Fruit fly (Drosophila melanogaster) whole organism, embryonic: ENCODE results near the gene lin-52.

Experiments used
- Aef1 ChIP-seq: fragments of 200-800 bp; sonication (Bioruptor generic); IDR thresholded peaks from 3 replicates; pipeline ENCODE4 v1.3.6; 2022; ENCODE audit warnings: missing biosample characterization, missing genetic modification characterization
- Blimp-1 ChIP-seq: fragments of 200-800 bp; sonication (Bioruptor generic); optimal IDR thresholded peaks from 3 replicates; lab custom pipeline; 2018; ENCODE audit warnings: missing biosample characterization, missing genetic modification characterization, mild to moderate bottlenecking, moderate library complexity, missing genetic modification reagents
- BtbVII ChIP-seq: fragments of 200-800 bp; sonication (Bioruptor generic); optimal IDR thresholded peaks from 3 replicates; lab custom pipeline; 2017; ENCODE audit warnings: missing biosample characterization, mild to moderate bottlenecking, missing genetic modification characterization
- CG10267 ChIP-seq: fragments of 200-800 bp; sonication (Bioruptor generic); optimal IDR thresholded peaks from 2 replicates; lab custom pipeline; 2018; ENCODE audit warnings: missing biosample characterization, mild to moderate bottlenecking, missing genetic modification characterization, moderate library complexity
- CG11560 ChIP-seq: fragments of 200-800 bp; sonication (Bioruptor generic); IDR thresholded peaks from 3 replicates; pipeline ENCODE4 v1.3.6; 2022; ENCODE audit warnings: missing biosample characterization, missing genetic modification characterization
- CG15601 ChIP-seq: fragments of 200-800 bp; sonication (Bioruptor generic); optimal IDR thresholded peaks from 3 replicates; lab custom pipeline; 2019; ENCODE audit warnings: missing biosample characterization, mild to moderate bottlenecking, missing genetic modification characterization, moderate library complexity
- CG1832 ChIP-seq: fragments of 200-800 bp; sonication (Bioruptor generic); optimal IDR thresholded peaks from 2 replicates; lab custom pipeline; 2017; ENCODE audit warnings: missing biosample characterization, mild to moderate bottlenecking, missing genetic modification characterization, inconsistent platforms
- CG2129 ChIP-seq: fragments of 200-800 bp; sonication (Bioruptor generic); IDR thresholded peaks from 2 replicates; pipeline ENCODE4 v1.3.6; 2022; ENCODE audit warnings: missing biosample characterization, missing genetic modification characterization; ENCODE audit not compliant: partially characterized antibody
- CG2199 ChIP-seq: fragments of 200-800 bp; sonication (Bioruptor generic); IDR thresholded peaks from 3 replicates; pipeline ENCODE4 v1.3.6; 2022; ENCODE audit warnings: missing biosample characterization, missing genetic modification characterization
- CG3065 ChIP-seq: fragments of 200-800 bp; sonication (Bioruptor generic); optimal IDR thresholded peaks from 2 replicates; lab custom pipeline; 2016; ENCODE audit warnings: missing biosample characterization, missing genetic modification characterization
- CG32532 ChIP-seq: fragments of 200-800 bp; sonication (Bioruptor generic); IDR thresholded peaks from 2 replicates; pipeline ENCODE4 v1.3.6; 2022; ENCODE audit warnings: missing biosample characterization, missing genetic modification characterization
- CG3995 ChIP-seq: fragments of 200-800 bp; sonication (Bioruptor generic); optimal IDR thresholded peaks from 3 replicates; lab custom pipeline; 2016; ENCODE audit warnings: missing biosample characterization, missing genetic modification characterization
- CG42726 ChIP-seq: fragments of 200-800 bp; sonication (Bioruptor generic); IDR thresholded peaks from 2 replicates; pipeline ENCODE4 v1.3.6; 2022; ENCODE audit warnings: missing biosample characterization, missing genetic modification characterization; ENCODE audit not compliant: partially characterized antibody
- CG7928 ChIP-seq: fragments of 200-800 bp; sonication (Bioruptor generic); optimal IDR thresholded peaks from 2 replicates; lab custom pipeline; 2017; ENCODE audit warnings: missing biosample characterization, mild to moderate bottlenecking, missing genetic modification characterization
- CG8388 ChIP-seq: fragments of 200-800 bp; sonication (Bioruptor generic); optimal IDR thresholded peaks from 2 replicates; lab custom pipeline; 2019; ENCODE audit warnings: missing biosample characterization, mild to moderate bottlenecking, missing genetic modification characterization, moderate library complexity
- CG8765 ChIP-seq: fragments of 200-800 bp; sonication (Bioruptor generic); IDR thresholded peaks from 2 replicates; pipeline ENCODE4 v1.3.6; 2022; ENCODE audit warnings: missing biosample characterization, missing genetic modification characterization
- CG9437 ChIP-seq: fragments of 200-800 bp; sonication (Bioruptor generic); optimal IDR thresholded peaks from 2 replicates; lab custom pipeline; 2018; ENCODE audit warnings: missing biosample characterization, mild to moderate bottlenecking, missing genetic modification characterization
- CrebB ChIP-seq: fragments of 200-800 bp; sonication (Bioruptor generic); optimal IDR thresholded peaks from 3 replicates; lab custom pipeline; 2018; ENCODE audit warnings: missing biosample characterization, mild to moderate bottlenecking, missing genetic modification characterization
- Drgx ChIP-seq: fragments of 200-800 bp; sonication (Bioruptor generic); IDR thresholded peaks from 2 replicates; pipeline ENCODE4 v1.3.6; 2022; ENCODE audit warnings: missing biosample characterization, missing genetic modification characterization
- Hr78 ChIP-seq, 2 experiments: fragments of 200-800 bp in 1 of 2; fragments of >200 bp in 1 of 2; sonication (Bioruptor generic) in 1 of 2; optimal IDR thresholded peaks; 2 replicates each; lab custom pipeline; 2017 to 2019; ENCODE audit warnings: missing biosample characterization in 2 of 2, missing genetic modification characterization in 2 of 2, mild to moderate bottlenecking in 1 of 2, moderate library complexity in 1 of 2
- Nf-YC ChIP-seq: fragments of 200-800 bp; optimal IDR thresholded peaks from 3 replicates; lab custom pipeline; 2019; ENCODE audit warnings: missing biosample characterization, mild to moderate bottlenecking, missing genetic modification characterization, moderate library complexity
- Opbp ChIP-seq: fragments of 200-800 bp; sonication (Bioruptor generic); IDR thresholded peaks from 3 replicates; pipeline ENCODE4 v1.3.6; 2022; ENCODE audit warnings: missing biosample characterization, missing genetic modification characterization; ENCODE audit not compliant: partially characterized antibody
- Vsx1 ChIP-seq: fragments of 200-800 bp; sonication (Bioruptor generic); optimal IDR thresholded peaks from 2 replicates; lab custom pipeline; 2017; ENCODE audit warnings: missing biosample characterization, mild to moderate bottlenecking, missing genetic modification characterization, missing genetic modification reagents
- abd-A ChIP-seq: fragments of 200-800 bp; sonication (Bioruptor generic); optimal IDR thresholded peaks from 3 replicates; lab custom pipeline; 2019; ENCODE audit warnings: missing biosample characterization, mild to moderate bottlenecking, missing genetic modification characterization, moderate library complexity
- aop ChIP-seq: fragments of 200-800 bp; sonication (Bioruptor generic); IDR thresholded peaks from 2 replicates; pipeline ENCODE4 v1.3.6; 2022; ENCODE audit warnings: missing biosample characterization, missing genetic modification characterization
- ato ChIP-seq: fragments of 200-800 bp; sonication (Bioruptor generic); IDR thresholded peaks from 2 replicates; pipeline ENCODE4 v1.3.6; 2022; ENCODE audit warnings: missing biosample characterization, missing genetic modification characterization; ENCODE audit not compliant: partially characterized antibody
- bowl ChIP-seq: fragments of 200-800 bp; sonication (Bioruptor generic); IDR thresholded peaks from 2 replicates; pipeline ENCODE4 v1.3.6; 2022; ENCODE audit warnings: missing biosample characterization, missing genetic modification characterization
- bsh ChIP-seq, 2 experiments: fragments of 200-800 bp; sonication (Bioruptor generic); optimal IDR thresholded peaks; 2 replicates each; lab custom pipeline; 2017 to 2018; ENCODE audit warnings: mild to moderate bottlenecking in 2 of 2, missing biosample characterization in 2 of 2, missing genetic modification characterization in 2 of 2, moderate library complexity in 1 of 2
- chn ChIP-seq: fragments of 200-800 bp; sonication (Bioruptor generic); optimal IDR thresholded peaks from 2 replicates; lab custom pipeline; 2016; ENCODE audit warnings: missing biosample characterization, missing genetic modification characterization
- dati ChIP-seq: fragments of 200-800 bp; sonication (Bioruptor generic); IDR thresholded peaks from 2 replicates; pipeline ENCODE4 v1.3.6; 2022; ENCODE audit warnings: missing biosample characterization, missing genetic modification characterization
- gsb-n ChIP-seq: fragments of 200-800 bp; sonication (Bioruptor generic); optimal IDR thresholded peaks from 3 replicates; lab custom pipeline; 2018; ENCODE audit warnings: missing biosample characterization, mild to moderate bottlenecking, missing genetic modification characterization
- hbn ChIP-seq: fragments of 200-800 bp; sonication (Bioruptor generic); IDR thresholded peaks from 2 replicates; pipeline ENCODE4 v1.3.6; 2022; ENCODE audit warnings: missing biosample characterization, missing genetic modification characterization; ENCODE audit not compliant: partially characterized antibody
- kah ChIP-seq: fragments of 200-800 bp; sonication (Bioruptor generic); optimal IDR thresholded peaks from 2 replicates; lab custom pipeline; 2018; ENCODE audit warnings: missing biosample characterization, mild to moderate bottlenecking, missing genetic modification characterization
- ken ChIP-seq: fragments of 200-800 bp; sonication (Bioruptor generic); IDR thresholded peaks from 3 replicates; pipeline ENCODE4 v1.3.6; 2022; ENCODE audit warnings: missing biosample characterization, missing genetic modification characterization
- kni ChIP-seq: fragments of 200-800 bp; sonication (Bioruptor generic); optimal IDR thresholded peaks from 3 replicates; lab custom pipeline; 2017; ENCODE audit warnings: mild to moderate bottlenecking, missing biosample characterization, missing genetic modification reagents, missing genetic modification characterization
- onecut ChIP-seq: fragments of 200-800 bp; sonication (Bioruptor generic); IDR thresholded peaks from 2 replicates; pipeline ENCODE4 v1.3.6; 2022; ENCODE audit warnings: missing biosample characterization, missing genetic modification characterization
- otp ChIP-seq: fragments of 200-800 bp; sonication (Bioruptor generic); IDR thresholded peaks from 3 replicates; pipeline ENCODE4, ENCODE4 v1.3.6; 2022; ENCODE audit warnings: missing biosample characterization, missing genetic modification characterization
- peb ChIP-seq: fragments of 200-800 bp; sonication (Bioruptor generic); IDR thresholded peaks from 2 replicates; pipeline ENCODE4 v1.3.6; 2022; ENCODE audit warnings: missing biosample characterization, missing genetic modification characterization
- pros ChIP-seq: fragments of 200-800 bp; sonication (Bioruptor generic); optimal IDR thresholded peaks from 3 replicates; lab custom pipeline; 2019; ENCODE audit warnings: missing biosample characterization, mild to moderate bottlenecking, missing genetic modification characterization, moderate library complexity
- row ChIP-seq: fragments of 200-800 bp; sonication (Bioruptor generic); IDR thresholded peaks from 3 replicates; pipeline ENCODE4 v1.3.6; 2022; ENCODE audit warnings: missing biosample characterization, missing genetic modification characterization
- sens ChIP-seq: fragments of 200-800 bp; sonication (Bioruptor generic); peaks from one replicate; lab custom pipeline; 2016; ENCODE audit warnings: missing biosample characterization, missing genetic modification characterization
- shn ChIP-seq: fragments of 200-800 bp; sonication (Bioruptor generic); optimal IDR thresholded peaks from 3 replicates; lab custom pipeline; 2016; ENCODE audit warnings: missing biosample characterization, missing genetic modification characterization
- sim ChIP-seq: fragments of 200-800 bp; sonication (Bioruptor generic); IDR thresholded peaks from 2 replicates; pipeline ENCODE4 v1.3.6; 2022; ENCODE audit warnings: missing biosample characterization, missing genetic modification characterization
- sr ChIP-seq: fragments of 200-800 bp; sonication (Bioruptor generic); IDR thresholded peaks from 3 replicates; pipeline ENCODE4 v1.3.6; 2022; ENCODE audit warnings: missing biosample characterization, missing genetic modification characterization
- stwl ChIP-seq: fragments of 200-800 bp; sonication (Bioruptor generic); optimal IDR thresholded peaks from 3 replicates; lab custom pipeline; 2018; ENCODE audit warnings: missing biosample characterization, mild to moderate bottlenecking, missing genetic modification characterization, moderate library complexity
- trh ChIP-seq: fragments of 200-800 bp; sonication (Bioruptor generic); optimal IDR thresholded peaks from 2 replicates; lab custom pipeline; 2016; ENCODE audit warnings: missing biosample characterization, missing genetic modification characterization
- usp ChIP-seq: fragments of >200 bp; optimal IDR thresholded peaks from 2 replicates; lab custom pipeline; 2017; ENCODE audit warnings: missing biosample characterization, missing genetic modification characterization
- vvl ChIP-seq: fragments of 200-800 bp; sonication (Bioruptor generic); IDR thresholded peaks from 2 replicates; pipeline ENCODE4 v1.3.6; 2022; ENCODE audit warnings: missing biosample characterization, missing genetic modification characterization
- z ChIP-seq: fragments of 200-800 bp; sonication (Bioruptor generic); IDR thresholded peaks from 3 replicates; pipeline ENCODE4 v1.3.6; 2022; ENCODE audit warnings: missing biosample characterization, missing genetic modification characterization

Gene lin-52

DNA sequence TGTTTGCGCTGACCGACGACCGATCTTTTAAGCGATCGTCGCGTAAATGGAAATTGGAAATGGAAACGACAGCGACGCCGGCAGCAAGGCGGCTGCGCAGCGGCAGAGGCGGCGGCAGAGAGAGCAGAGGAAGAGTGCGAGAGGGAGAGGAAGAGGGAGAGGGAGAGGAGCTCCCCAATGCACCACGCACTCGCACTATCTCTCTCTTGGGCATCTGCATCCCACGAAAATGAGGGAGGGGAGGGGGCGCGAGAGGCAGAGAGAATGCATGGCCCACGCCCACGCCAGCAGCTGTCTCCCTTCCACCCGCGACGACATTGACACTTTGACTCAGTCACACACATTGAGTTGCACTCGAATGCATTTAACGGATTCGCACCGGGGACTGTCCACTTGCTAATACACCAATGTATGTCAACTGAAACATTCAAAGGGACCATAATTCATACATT, 16.0 kb upstream of the lin-52 start, which contains the start of gene CG3097 (continued):
- TF ChIP-seq ken (GFP tag; lab: Robert Waterston, UW) (0 out of 3 replicates have a peak, but pooled peaks have one; percentile 28), CG7928 (GFP tag; lab: Kevin White, UChicago) (no peak), stwl (tag; lab: Kevin White, UChicago) (peak; percentile 37), chn (GFP tag; lab: Kevin White, UChicago) (peak; percentile 39), kah (no peak), kni (GFP tag; lab: Kevin White, UChicago) (peak; percentile 74), Blimp-1 (GFP tag; lab: Kevin White, UChicago) (peak; percentile 41), vvl (peak; percentile 53; the same call in 1 of the 2 replicates), CG2199 (0 out of 3 replicates have a peak, but pooled peaks have one; percentile 39), CG1832 (GFP tag; lab: Kevin White, UChicago) (peak; percentile 94), aop (GFP tag; lab: Robert Waterston, UW) (peak; percentile 51; the same call in 1 of the 2 replicates), z (GFP tag; lab: Robert Waterston, UW) (peak; percentile 99), otp (0 out of 3 replicates have a peak, but pooled peaks have one; percentile 6), gsb-n (peak; percentile 7), Hr78 (GFP tag; optimal IDR thresholded peaks at IDR 0.05; lab: Kevin White, UChicago) (peak in 1 of 2 experiments; percentile 40), Opbp (peak; percentile 59; the same call in 2 of the 3 replicates), CG32532 (GFP tag; lab: Robert Waterston, UW) (no peak)

DNA sequence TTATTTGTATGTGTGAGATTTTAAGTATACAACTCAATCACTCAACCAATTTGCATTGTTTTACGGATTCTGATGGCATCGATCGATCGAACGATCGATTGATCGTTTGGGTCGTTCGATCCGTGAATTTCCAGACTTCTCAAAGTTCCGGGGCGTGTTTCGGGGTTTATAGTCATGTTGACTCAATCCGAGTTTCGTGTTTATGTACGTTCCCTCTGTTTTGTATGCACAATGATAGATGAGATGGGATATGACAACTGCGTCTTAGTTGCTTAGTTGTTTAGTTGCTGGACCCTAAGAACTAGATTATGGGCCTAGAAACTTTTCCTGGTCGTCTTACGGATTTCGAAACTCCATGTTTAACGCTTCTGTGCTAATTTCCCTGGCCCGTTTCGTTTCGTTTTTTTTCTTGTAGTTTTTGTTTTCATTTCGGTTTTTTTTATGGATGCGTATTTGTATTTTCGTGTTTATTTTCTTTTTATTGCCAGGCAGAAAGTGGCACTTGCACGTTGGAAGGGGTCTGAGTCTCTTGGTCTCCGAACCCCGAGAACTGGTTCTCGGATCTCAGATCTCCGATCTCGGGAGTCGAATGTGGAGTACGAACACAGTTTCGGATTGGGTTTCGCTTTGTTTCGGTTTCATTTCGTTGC, 14.0 kb upstream of the lin-52 start:
- TF ChIP-seq sens (GFP tag; lab: Kevin White, UChicago) = peak; percentile 73
- no peak for TF ChIP-seq trh (GFP tag; lab: Kevin White, UChicago)
- TF ChIP-seq ato (GFP tag; lab: Robert Waterston, UW) = no peak
- no peak for TF ChIP-seq CG11560 (tag; lab: Robert Waterston, UW)
- TF ChIP-seq Aef1 = no peak
- no peak for TF ChIP-seq CG9437
- no peak for TF ChIP-seq CG2129 (GFP tag; lab: Robert Waterston, UW)
- peak; percentile 20 for TF ChIP-seq CG15601 (tag; lab: Kevin White, UChicago)
- TF ChIP-seq CG8388 (GFP tag; lab: Kevin White, UChicago) = no peak
- TF ChIP-seq onecut (GFP tag; lab: Robert Waterston, UW) = no peak
- no peak for TF ChIP-seq pros
- no peak for TF ChIP-seq row (GFP tag; lab: Robert Waterston, UW)
- no peak for TF ChIP-seq bowl (GFP tag; lab: Robert Waterston, UW)
- no peak for TF ChIP-seq Nf-YC
- TF ChIP-seq kah = no peak
- peak; percentile 53 for TF ChIP-seq Blimp-1 (GFP tag; lab: Kevin White, UChicago)
- no peak for TF ChIP-seq sim (GFP tag; lab: Robert Waterston, UW)
- TF ChIP-seq usp (GFP tag; lab: Kevin White, UChicago) = no peak
- no peak for TF ChIP-seq hbn (GFP tag; lab: Robert Waterston, UW)
- TF ChIP-seq sr (GFP tag; lab: Robert Waterston, UW) = no peak
- TF ChIP-seq peb (GFP tag; lab: Robert Waterston, UW) = no peak
- no peak for TF ChIP-seq abd-A
- TF ChIP-seq CG42726 (GFP tag; lab: Robert Waterston, UW) = no peak
- TF ChIP-seq bsh (GFP tag; optimal IDR thresholded peaks at IDR 0.05; lab: Kevin White, UChicago) = no peak
- TF ChIP-seq CG3065 (GFP tag; lab: Kevin White, UChicago) = no peak
- TF ChIP-seq Drgx (GFP tag; lab: Robert Waterston, UW) = no peak
- TF ChIP-seq CG3995 (GFP tag; lab: Kevin White, UChicago) = no peak
- TF ChIP-seq shn (GFP tag; lab: Kevin White, UChicago) = no peak
- no peak for TF ChIP-seq CrebB (tag; lab: Kevin White, UChicago)
- no peak for TF ChIP-seq CG8765 (GFP tag; lab: Robert Waterston, UW)
- TF ChIP-seq dati (GFP tag; lab: Robert Waterston, UW) = no peak
- TF ChIP-seq Vsx1 = no peak
- no peak for TF ChIP-seq BtbVII (GFP tag; lab: Kevin White, UChicago)
- no peak for TF ChIP-seq CG10267 (tag; lab: Kevin White, UChicago)
